Worm (Caenorhabditis elegans): ENCODE results near the gene smg-8.

smg-8 gene

ce11 chrII:14437922-14438458, 3.2 kb upstream of the smg-8 start, which contains the start of gene K04B12.2:
Gene K04B12.2 (minus strand): TSS chrII:14437972.
- TF ChIP-seq flt-1 (GFP tag; IDR thresholded peaks at IDR 0.05), result 0 out of 2 replicates have a peak, but pooled peaks have one; percentile 30
- no peak for TF ChIP-seq med-1 (GFP tag; optimal IDR thresholded peaks at IDR 0.05; ENCODE audit: insufficient read depth)
- TF ChIP-seq cog-1 (tag; optimal IDR thresholded peaks at IDR 0.05), result peak; percentile 46

DNA sequence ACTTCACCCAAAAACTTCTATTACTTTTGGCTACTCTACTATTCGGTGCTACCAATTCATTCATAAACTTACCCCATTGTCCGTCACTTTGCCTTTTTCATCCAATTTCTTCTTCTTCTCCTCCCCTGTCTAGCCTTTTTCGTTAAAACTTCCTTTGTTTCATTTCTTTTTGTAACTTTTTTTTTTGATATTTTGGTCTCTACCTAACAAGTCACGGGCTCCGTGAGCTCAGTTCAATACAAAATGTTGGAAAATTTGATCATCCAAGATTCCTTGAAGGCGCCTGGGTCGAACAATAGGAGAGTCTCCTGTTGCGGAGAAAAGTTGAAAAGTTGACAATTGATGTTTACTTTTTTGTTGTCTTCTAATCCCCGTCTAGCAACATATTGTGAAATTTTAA, 10.7 kb downstream of the smg-8 start:
- TF ChIP-seq tab-1 (GFP tag; IDR thresholded peaks at IDR 0.05), result no peak
- TF ChIP-seq flt-1 (GFP tag; IDR thresholded peaks at IDR 0.05), result no peak
- no peak for TF ChIP-seq ztf-29 (GFP tag; IDR thresholded peaks at IDR 0.05)
- TF ChIP-seq ztf-23 (GFP tag; IDR thresholded peaks at IDR 0.05), result no peak
- no peak for TF ChIP-seq klf-2 (GFP tag; conservative IDR thresholded peaks at IDR 0.05)

DNA sequence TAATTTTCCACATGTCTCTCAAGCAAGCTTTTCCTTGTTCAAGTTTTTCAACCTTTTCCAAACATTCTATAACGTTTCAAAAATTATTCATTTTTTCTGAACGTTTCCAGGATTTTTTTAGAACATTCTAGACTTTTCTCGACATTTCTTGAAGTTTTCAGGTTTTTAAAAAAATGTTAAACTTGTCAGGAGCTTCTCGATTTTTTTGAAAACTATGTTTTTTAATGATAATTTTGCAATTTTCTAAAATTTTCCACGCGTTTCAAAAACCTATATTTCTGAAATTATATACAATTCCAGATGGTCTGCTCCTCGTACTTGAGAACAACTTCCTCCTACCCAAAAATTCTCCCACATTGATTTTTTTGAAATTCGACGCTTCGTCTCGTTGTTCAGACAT, 14.1 kb downstream of the smg-8 start, which contains the start of gene dmsr-6:
Gene dmsr-6 (plus strand): TSS at position 301 of the 400 bp plus-strand sequence.
- TF ChIP-seq cog-1 (tag; optimal IDR thresholded peaks at IDR 0.05) (no peak), klf-2 (GFP tag; conservative IDR thresholded peaks at IDR 0.05) (no peak), ztf-29 (GFP tag; IDR thresholded peaks at IDR 0.05) (no peak), tab-1 (GFP tag; IDR thresholded peaks at IDR 0.05) (no peak), ztf-23 (GFP tag; IDR thresholded peaks at IDR 0.05) (no peak), ref-1 (GFP tag; conservative IDR thresholded peaks at IDR 0.05) (no peak), T22C8.4 (GFP tag; IDR thresholded peaks at IDR 0.05) (no peak), med-1 (GFP tag; optimal IDR thresholded peaks at IDR 0.05; ENCODE audit: insufficient read depth) (no peak), flt-1 (GFP tag; IDR thresholded peaks at IDR 0.05) (no peak)

DNA sequence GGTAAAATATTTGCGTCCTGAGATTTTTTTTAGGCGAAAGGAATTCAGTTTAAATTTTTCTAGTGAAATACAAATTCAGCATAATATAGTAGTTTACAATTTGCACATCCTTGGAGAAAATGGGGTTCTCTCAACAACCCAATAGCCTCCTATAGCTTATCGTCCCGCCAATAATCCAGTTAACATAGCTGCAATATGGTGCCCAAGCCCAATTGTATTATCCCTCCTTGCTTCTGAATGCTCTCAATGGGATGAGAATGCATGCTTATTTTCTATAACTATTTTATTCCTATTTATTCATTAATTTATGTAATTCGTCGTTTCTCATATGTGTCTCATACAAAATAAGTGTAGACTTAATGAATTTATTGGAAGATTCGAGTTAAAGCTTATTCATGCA, 28.8 kb downstream of the smg-8 start:
- TF ChIP-seq T22C8.4 (GFP tag; IDR thresholded peaks at IDR 0.05), result no peak

ce11 chrII:14474700-14475099, 33.5 kb downstream of the smg-8 start:
- TF ChIP-seq ztf-29 (GFP tag; IDR thresholded peaks at IDR 0.05) (no peak), cog-1 (tag; optimal IDR thresholded peaks at IDR 0.05) (no peak), med-1 (GFP tag; optimal IDR thresholded peaks at IDR 0.05; ENCODE audit: insufficient read depth) (no peak), klf-2 (GFP tag; conservative IDR thresholded peaks at IDR 0.05) (no peak), tab-1 (GFP tag; IDR thresholded peaks at IDR 0.05) (peak; percentile 64; the same call in 1 of the 2 replicates), flt-1 (GFP tag; IDR thresholded peaks at IDR 0.05) (peak; percentile 81), T22C8.4 (GFP tag; IDR thresholded peaks at IDR 0.05) (no peak)

- TF ChIP-seq flt-1 (GFP tag; IDR thresholded peaks at IDR 0.05) (no peak), ztf-23 (GFP tag; IDR thresholded peaks at IDR 0.05) (0 out of 2 replicates have a peak, but pooled peaks have one; percentile 9), klf-2 (GFP tag; conservative IDR thresholded peaks at IDR 0.05) (no peak)
Measured at ce11 chrII:14479583-14480245, 38.5 kb downstream of the smg-8 start, which contains the start of gene C13B4.1. Gene C13B4.1 (minus strand): TSS chrII:14479633.

- TF ChIP-seq flt-1 (GFP tag; IDR thresholded peaks at IDR 0.05) (no peak), klf-2 (GFP tag; conservative IDR thresholded peaks at IDR 0.05) (no peak), ref-1 (GFP tag; conservative IDR thresholded peaks at IDR 0.05) (no peak), ztf-23 (GFP tag; IDR thresholded peaks at IDR 0.05) (no peak), cog-1 (tag; optimal IDR thresholded peaks at IDR 0.05) (no peak), med-1 (GFP tag; optimal IDR thresholded peaks at IDR 0.05; ENCODE audit: insufficient read depth) (no peak), T22C8.4 (GFP tag; IDR thresholded peaks at IDR 0.05) (no peak), ztf-29 (GFP tag; IDR thresholded peaks at IDR 0.05) (no peak), tab-1 (GFP tag; IDR thresholded peaks at IDR 0.05) (no peak)
Measured at ce11 chrII:14480772-14481171, 39.6 kb downstream of the smg-8 start.

DNA sequence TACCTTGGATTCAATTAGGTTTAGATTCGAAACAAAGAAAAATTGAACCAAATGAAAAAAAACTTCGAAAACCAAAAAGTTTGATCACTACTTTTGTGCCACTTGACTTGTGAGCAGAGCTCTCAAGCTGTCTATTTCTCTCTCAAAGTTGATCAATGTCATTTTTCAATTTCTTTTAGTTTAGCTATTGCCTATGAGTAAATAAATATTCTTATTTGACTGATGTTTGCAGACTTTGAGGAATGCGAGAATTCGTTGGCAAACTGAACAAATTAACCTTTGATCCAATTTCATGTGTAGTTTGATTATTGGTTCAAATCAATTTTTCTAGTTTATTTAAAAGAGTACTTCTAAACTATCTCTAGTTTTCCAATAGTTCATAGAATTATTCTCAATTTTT, 42.6 kb downstream of the smg-8 start:
- no peak for TF ChIP-seq cog-1 (tag; optimal IDR thresholded peaks at IDR 0.05)
- no peak for TF ChIP-seq ztf-29 (GFP tag; IDR thresholded peaks at IDR 0.05)
- no peak for TF ChIP-seq med-1 (GFP tag; optimal IDR thresholded peaks at IDR 0.05; ENCODE audit: insufficient read depth)
- TF ChIP-seq ref-1 (GFP tag; conservative IDR thresholded peaks at IDR 0.05), result no peak
- no peak for TF ChIP-seq ztf-23 (GFP tag; IDR thresholded peaks at IDR 0.05)

- TF ChIP-seq flt-1 (GFP tag; IDR thresholded peaks at IDR 0.05), result no peak
- TF ChIP-seq ztf-23 (GFP tag; IDR thresholded peaks at IDR 0.05), result peak; percentile 62; the same call in 1 of the 2 replicates
Measured at ce11 chrII:14488661-14489060, 47.5 kb downstream of the smg-8 start, which contains the start of gene usp-14. Gene usp-14 (minus strand): TSS chrII:14488688.

ce11 chrII:14489407-14489806, 48.2 kb downstream of the smg-8 start, which contains the start of gene vnut-1:
Gene vnut-1 (plus strand): TSS chrII:14489802.
- TF ChIP-seq flt-1 (GFP tag; IDR thresholded peaks at IDR 0.05) (0 out of 2 replicates have a peak, but pooled peaks have one; percentile 24), klf-2 (GFP tag; conservative IDR thresholded peaks at IDR 0.05) (no peak), cog-1 (tag; optimal IDR thresholded peaks at IDR 0.05) (no peak)

ce11 chrII:14492592-14493196, 51.5 kb downstream of the smg-8 start:
- no peak for TF ChIP-seq ztf-23 (GFP tag; IDR thresholded peaks at IDR 0.05)
- no peak for TF ChIP-seq cog-1 (tag; optimal IDR thresholded peaks at IDR 0.05)
- no peak for TF ChIP-seq ztf-29 (GFP tag; IDR thresholded peaks at IDR 0.05)
- TF ChIP-seq klf-2 (GFP tag; conservative IDR thresholded peaks at IDR 0.05), result no peak
- no peak for TF ChIP-seq T22C8.4 (GFP tag; IDR thresholded peaks at IDR 0.05)
- TF ChIP-seq flt-1 (GFP tag; IDR thresholded peaks at IDR 0.05), result no peak
- no peak for TF ChIP-seq tab-1 (GFP tag; IDR thresholded peaks at IDR 0.05)
- TF ChIP-seq ref-1 (GFP tag; conservative IDR thresholded peaks at IDR 0.05), result no peak
- no peak for TF ChIP-seq med-1 (GFP tag; optimal IDR thresholded peaks at IDR 0.05; ENCODE audit: insufficient read depth)

Measured in whole organism, midembryonic.